Fruit fly (Drosophila melanogaster) whole organism, embryonic: ENCODE measurements around the gene MED18.
A peak's percentile ranks its signal among the peaks of the same experiment; 100 is the strongest.

Experiments used
- Bdp1 ChIP-seq: fragments of 200-800 bp; sonication (Bioruptor generic); optimal IDR thresholded peaks from 3 replicates; lab custom pipeline; 2016; ENCODE audit warnings: missing biosample characterization, missing genetic modification characterization
- CG10321 ChIP-seq: fragments of 200-800 bp; sonication (Bioruptor generic); IDR thresholded peaks from 2 replicates; pipeline ENCODE4 v1.3.6; 2022; ENCODE audit warnings: missing biosample characterization, missing genetic modification characterization
- CG10431 ChIP-seq: fragments of 200-800 bp; sonication (Bioruptor generic); optimal IDR thresholded peaks from 3 replicates; lab custom pipeline; 2018; ENCODE audit warnings: missing biosample characterization, mild to moderate bottlenecking, missing genetic modification characterization
- CG10654 ChIP-seq: fragments of 200-800 bp; sonication (Bioruptor generic); optimal IDR thresholded peaks from 2 replicates; lab custom pipeline; 2016; ENCODE audit warnings: missing biosample characterization, missing genetic modification characterization
- CG10979 ChIP-seq: fragments of 200-800 bp; sonication (Bioruptor generic); optimal IDR thresholded peaks from 2 replicates; lab custom pipeline; 2018; ENCODE audit warnings: missing biosample characterization, mild to moderate bottlenecking, missing genetic modification characterization, moderate library complexity
- CG11398 ChIP-seq: fragments of 200-800 bp; sonication (Bioruptor generic); optimal IDR thresholded peaks from 2 replicates; lab custom pipeline; 2016; ENCODE audit warnings: missing biosample characterization, missing genetic modification characterization
- CG11456 ChIP-seq: fragments of 200-800 bp; sonication (Bioruptor generic); IDR thresholded peaks from 3 replicates; pipeline ENCODE4 v1.3.6; 2022; ENCODE audit warnings: missing biosample characterization, missing genetic modification characterization
- CG14050 ChIP-seq: fragments of 200-800 bp; sonication (Bioruptor generic); IDR thresholded peaks from 3 replicates; pipeline ENCODE4 v1.3.6; 2022; ENCODE audit warnings: missing biosample characterization, missing genetic modification characterization
- CG15601 ChIP-seq: fragments of 200-800 bp; sonication (Bioruptor generic); optimal IDR thresholded peaks from 3 replicates; lab custom pipeline; 2019; ENCODE audit warnings: missing biosample characterization, mild to moderate bottlenecking, missing genetic modification characterization, moderate library complexity
- CG17802 ChIP-seq: fragments of 200-800 bp; sonication (Bioruptor generic); optimal IDR thresholded peaks from 2 replicates; lab custom pipeline; 2018; ENCODE audit warnings: missing biosample characterization, mild to moderate bottlenecking, missing genetic modification characterization, moderate library complexity
- CG17829 ChIP-seq: fragments of 200-800 bp; optimal IDR thresholded peaks from 2 replicates; lab custom pipeline; 2019; ENCODE audit warnings: missing biosample characterization, mild to moderate bottlenecking, missing genetic modification characterization, moderate library complexity
- CG32767 ChIP-seq: fragments of 200-800 bp; sonication (Bioruptor generic); IDR thresholded peaks from 2 replicates; pipeline ENCODE4 v1.3.6; 2022; ENCODE audit warnings: missing biosample characterization, missing genetic modification characterization
- CG34422 ChIP-seq: fragments of 200-800 bp; sonication (Bioruptor generic); IDR thresholded peaks from 3 replicates; pipeline ENCODE4 v1.3.6; 2022; ENCODE audit warnings: missing biosample characterization, missing genetic modification characterization
- CG4854 ChIP-seq: fragments of 200-800 bp; sonication (Bioruptor generic); optimal IDR thresholded peaks from 2 replicates; lab custom pipeline; 2016; ENCODE audit warnings: missing biosample characterization, missing genetic modification characterization, inconsistent platforms
- CG6683 ChIP-seq: fragments of 200-800 bp; sonication (Bioruptor generic); optimal IDR thresholded peaks from 2 replicates; lab custom pipeline; 2017; ENCODE audit warnings: missing biosample characterization, mild to moderate bottlenecking, missing genetic modification characterization, missing genetic modification reagents
- CG6765 ChIP-seq: fragments of 200-800 bp; sonication (Bioruptor generic); optimal IDR thresholded peaks from 3 replicates; lab custom pipeline; 2017; ENCODE audit warnings: missing biosample characterization, mild to moderate bottlenecking, missing genetic modification characterization
- CG8478 ChIP-seq: fragments of >200 bp; optimal IDR thresholded peaks from 2 replicates; lab custom pipeline; 2018
- CG9932 ChIP-seq: fragments of 200-800 bp; sonication (Bioruptor generic); IDR thresholded peaks from 2 replicates; pipeline ENCODE4 v1.3.6; 2022; ENCODE audit warnings: missing biosample characterization, missing genetic modification characterization
- Chrac-16 ChIP-seq: fragments of 200-800 bp; sonication (Bioruptor generic); optimal IDR thresholded peaks from 3 replicates; lab custom pipeline; 2016; ENCODE audit warnings: missing biosample characterization, missing genetic modification characterization
- CoRest ChIP-seq: fragments of 200-800 bp; sonication (Bioruptor generic); optimal IDR thresholded peaks from 3 replicates; lab custom pipeline; 2018; ENCODE audit warnings: missing biosample characterization, mild to moderate bottlenecking, missing genetic modification characterization, moderate library complexity
- Dbx ChIP-seq: fragments of 200-800 bp; sonication (Bioruptor generic); IDR thresholded peaks from 3 replicates; pipeline ENCODE4 v1.3.6; 2022; ENCODE audit warnings: missing biosample characterization, missing genetic modification characterization
- Dref ChIP-seq: fragments of 200-800 bp; sonication (Bioruptor generic); IDR thresholded peaks from 2 replicates; pipeline ENCODE4 v1.3.6; 2022; ENCODE audit warnings: missing biosample characterization, missing genetic modification characterization
- HmgZ ChIP-seq: fragments of 200-800 bp; sonication (Bioruptor generic); optimal IDR thresholded peaks from 2 replicates; lab custom pipeline; 2018; ENCODE audit warnings: missing biosample characterization, mild to moderate bottlenecking, missing genetic modification characterization
- Spps ChIP-seq: fragments of 200-800 bp; sonication (Bioruptor generic); optimal IDR thresholded peaks from 2 replicates; lab custom pipeline; 2018; ENCODE audit warnings: missing biosample characterization, mild to moderate bottlenecking, missing genetic modification characterization
- ab ChIP-seq: fragments of 200-800 bp; sonication (Bioruptor generic); optimal IDR thresholded peaks from 2 replicates; lab custom pipeline; 2016; ENCODE audit warnings: missing biosample characterization, missing genetic modification characterization
- amos ChIP-seq: fragments of 200-800 bp; sonication (Bioruptor generic); IDR thresholded peaks from 2 replicates; pipeline ENCODE4 v1.3.6; 2022; ENCODE audit warnings: missing biosample characterization, missing genetic modification characterization; ENCODE audit not compliant: partially characterized antibody
- ara ChIP-seq: fragments of 200-800 bp; sonication (Bioruptor generic); IDR thresholded peaks from 2 replicates; pipeline ENCODE4 v1.3.6; 2022; ENCODE audit warnings: missing biosample characterization, missing genetic modification characterization
- cas ChIP-seq: fragments of 200-800 bp; sonication (Bioruptor generic); IDR thresholded peaks from 2 replicates; pipeline ENCODE4 v1.3.6; 2022; ENCODE audit warnings: missing biosample characterization, missing genetic modification characterization
- cato ChIP-seq: fragments of 200-800 bp; sonication (Bioruptor generic); optimal IDR thresholded peaks from 2 replicates; lab custom pipeline; 2016; ENCODE audit warnings: missing biosample characterization, missing genetic modification characterization, borderline replicate concordance
- dimm ChIP-seq: fragments of 200-800 bp; sonication (Bioruptor generic); IDR thresholded peaks from 2 replicates; pipeline ENCODE4 v1.3.6; 2022; ENCODE audit warnings: missing biosample characterization, missing genetic modification characterization
- eve ChIP-seq, 2 experiments: fragments of >200 bp; optimal IDR thresholded peaks; 2 replicates each; lab custom pipeline; 2017; ENCODE audit warnings: missing biosample characterization in 2 of 2, missing genetic modification characterization in 2 of 2
- fd96Cb ChIP-seq: fragments of 200-800 bp; sonication (Bioruptor generic); optimal IDR thresholded peaks from 2 replicates; lab custom pipeline; 2018; ENCODE audit warnings: missing biosample characterization, mild to moderate bottlenecking, missing genetic modification characterization, moderate library complexity
- gro ChIP-seq: fragments of 200-800 bp; sonication (Bioruptor generic); optimal IDR thresholded peaks from 2 replicates; lab custom pipeline; 2016; ENCODE audit warnings: missing biosample characterization, missing genetic modification characterization
- gt ChIP-seq: fragments of 200-800 bp; sonication (Bioruptor generic); IDR thresholded peaks from 2 replicates; pipeline ENCODE4 v1.3.6; 2022; ENCODE audit warnings: missing biosample characterization, missing genetic modification characterization
- hbn ChIP-seq: fragments of 200-800 bp; sonication (Bioruptor generic); IDR thresholded peaks from 2 replicates; pipeline ENCODE4 v1.3.6; 2022; ENCODE audit warnings: missing biosample characterization, missing genetic modification characterization; ENCODE audit not compliant: partially characterized antibody
- jumu ChIP-seq: fragments of 200-800 bp; sonication (Bioruptor generic); optimal IDR thresholded peaks from 3 replicates; lab custom pipeline; 2016; ENCODE audit warnings: missing biosample characterization, missing genetic modification characterization
- lov ChIP-seq, 2 experiments: fragments of 200-800 bp in 1 of 2; fragments of >200 bp in 1 of 2; sonication (Bioruptor generic) in 1 of 2; IDR thresholded peaks in 1 of 2; optimal IDR thresholded peaks in 1 of 2; 2 replicates in 1 of 2; 3 replicates in 1 of 2; pipeline versions ENCODE4 v1.3.6 to Lab custom; 2017 to 2022; ENCODE audit warnings: missing biosample characterization in 1 of 2, missing genetic modification characterization in 1 of 2
- nau ChIP-seq: fragments of 200-800 bp; sonication (Bioruptor generic); optimal IDR thresholded peaks from 3 replicates; lab custom pipeline; 2017; ENCODE audit warnings: missing biosample characterization, mild to moderate bottlenecking, missing genetic modification characterization, missing genetic modification reagents
- nerfin-1 ChIP-seq: fragments of 200-800 bp; sonication (Bioruptor generic); optimal IDR thresholded peaks from 3 replicates; lab custom pipeline; 2019; ENCODE audit warnings: missing biosample characterization, mild to moderate bottlenecking, missing genetic modification characterization, moderate library complexity
- onecut ChIP-seq: fragments of 200-800 bp; sonication (Bioruptor generic); IDR thresholded peaks from 2 replicates; pipeline ENCODE4 v1.3.6; 2022; ENCODE audit warnings: missing biosample characterization, missing genetic modification characterization
- pho ChIP-seq: fragments of 200-800 bp; sonication (Bioruptor generic); optimal IDR thresholded peaks from 2 replicates; lab custom pipeline; 2016; ENCODE audit warnings: missing biosample characterization, missing genetic modification characterization
- ro ChIP-seq: fragments of 200-800 bp; sonication (Bioruptor generic); IDR thresholded peaks from 2 replicates; pipeline ENCODE4 v1.3.6; 2022; ENCODE audit warnings: missing biosample characterization, missing genetic modification characterization
- sima ChIP-seq: fragments of 200-800 bp; sonication (Bioruptor generic); optimal IDR thresholded peaks from 2 replicates; lab custom pipeline; 2016; ENCODE audit warnings: missing biosample characterization, missing genetic modification characterization
- ssp ChIP-seq: fragments of 200-800 bp; sonication (Bioruptor generic); IDR thresholded peaks from 2 replicates; pipeline ENCODE4 v1.3.6; 2022; ENCODE audit warnings: missing biosample characterization, missing genetic modification characterization
- tgo ChIP-seq: fragments of 200-800 bp; sonication (Bioruptor generic); IDR thresholded peaks from 3 replicates; pipeline ENCODE4 v1.3.6; 2022; ENCODE audit warnings: missing biosample characterization, missing genetic modification characterization
- tin ChIP-seq: fragments of 200-800 bp; sonication (Bioruptor generic); optimal IDR thresholded peaks from 3 replicates; lab custom pipeline; 2016; ENCODE audit warnings: missing biosample characterization, missing genetic modification characterization
- tna ChIP-seq: fragments of 200-800 bp; sonication (Bioruptor generic); IDR thresholded peaks from 2 replicates; pipeline ENCODE4 v1.3.6; 2022; ENCODE audit warnings: missing biosample characterization, missing genetic modification characterization; ENCODE audit not compliant: partially characterized antibody
- trem ChIP-seq: fragments of 200-800 bp; optimal IDR thresholded peaks from 3 replicates; lab custom pipeline; 2019; ENCODE audit warnings: missing biosample characterization, mild to moderate bottlenecking, missing genetic modification characterization, moderate library complexity
- trh ChIP-seq: fragments of 200-800 bp; sonication (Bioruptor generic); optimal IDR thresholded peaks from 2 replicates; lab custom pipeline; 2016; ENCODE audit warnings: missing biosample characterization, missing genetic modification characterization
- unc-4 ChIP-seq: fragments of 200-800 bp; sonication (Bioruptor generic); IDR thresholded peaks from 2 replicates; pipeline ENCODE4 v1.3.6; 2022; ENCODE audit warnings: missing biosample characterization, missing genetic modification characterization; ENCODE audit not compliant: partially characterized antibody
- z ChIP-seq: fragments of 200-800 bp; sonication (Bioruptor generic); IDR thresholded peaks from 3 replicates; pipeline ENCODE4 v1.3.6; 2022; ENCODE audit warnings: missing biosample characterization, missing genetic modification characterization

Gene MED18

dm6 chrX:1858867-1859266 is 6.8 kb upstream of the MED18 start, which contains the start of gene Lamtor5 (continued):
- TF ChIP-seq CG17802 (tag; lab: Kevin White, UChicago) (no peak), unc-4 (no peak), Bdp1 (GFP tag; lab: Kevin White, UChicago) (no peak), CG10654 (GFP tag; lab: Kevin White, UChicago) (no peak), z (GFP tag; lab: Robert Waterston, UW) (no peak), trem (tag; lab: Kevin White, UChicago) (peak; percentile 17), pho (peak; percentile 9), ssp (GFP tag; lab: Robert Waterston, UW) (no peak), CG6683 (GFP tag; lab: Kevin White, UChicago) (no peak), CG17829 (tag; lab: Kevin White, UChicago) (peak; percentile 56), CG10979 (tag; lab: Kevin White, UChicago) (peak; percentile 30), ab (GFP tag; lab: Kevin White, UChicago) (no peak), ro (GFP tag; lab: Robert Waterston, UW) (no peak), tgo (peak; percentile 33; the same call in 1 of the 3 replicates), Spps (tag; lab: Kevin White, UChicago) (no peak), Dbx (GFP tag; lab: Robert Waterston, UW) (0 out of 3 replicates have a peak, but pooled peaks have one; percentile 34), Dref (GFP tag; lab: Robert Waterston, UW) (no peak), CG8478 (lab: Kevin White, UChicago) (no peak), nau (GFP tag; lab: Kevin White, UChicago) (no peak), CG11398 (GFP tag; lab: Kevin White, UChicago) (no peak), Chrac-16 (peak; percentile 25), CG11456 (0 out of 3 replicates have a peak, but pooled peaks have one; percentile 33), cato (GFP tag; lab: Kevin White, UChicago) (no peak), CG15601 (no peak), CG14050 (GFP tag; lab: Robert Waterston, UW) (no peak), ara (no peak), fd96Cb (peak; percentile 8), CG10431 (GFP tag; lab: Kevin White, UChicago) (no peak), gro (peak; percentile 23), cas (GFP tag; lab: Robert Waterston, UW) (peak; percentile 7; the same call in 1 of the 2 replicates), sima (GFP tag; lab: Kevin White, UChicago) (no peak), dimm (GFP tag; lab: Robert Waterston, UW) (no peak), CG10321 (GFP tag; lab: Robert Waterston, UW) (0 out of 2 replicates have a peak, but pooled peaks have one; percentile 16), hbn (GFP tag; lab: Robert Waterston, UW) (no peak), gt (GFP tag; lab: Robert Waterston, UW) (no peak), trh (no peak), jumu (GFP tag; lab: Kevin White, UChicago) (peak; percentile 29), CG32767 (GFP tag; lab: Robert Waterston, UW) (no peak), lov (optimal IDR thresholded peaks at IDR 0.05; lab: Kevin White, UChicago) (no peak), lov (GFP tag; IDR thresholded peaks at IDR 0.05; lab: Robert Waterston, UW) (no peak), HmgZ (tag; lab: Kevin White, UChicago) (peak; percentile 6), CoRest (peak; percentile 31), nerfin-1 (tag; lab: Kevin White, UChicago) (peak; percentile 30), eve (GFP tag; optimal IDR thresholded peaks at IDR 0.05; lab: Kevin White, UChicago) (no peak), CG4854 (GFP tag; lab: Kevin White, UChicago) (peak; percentile 2), amos (GFP tag; lab: Robert Waterston, UW) (peak; percentile 47; the same call in 1 of the 2 replicates), tin (GFP tag; lab: Kevin White, UChicago) (no peak), onecut (peak; percentile 18; the same call in 1 of the 2 replicates), tna (no peak), CG9932 (GFP tag; lab: Robert Waterston, UW) (peak; percentile 76), CG34422 (GFP tag; lab: Robert Waterston, UW) (peak; percentile 59; the same call in 1 of the 3 replicates), CG6765 (GFP tag; lab: Kevin White, UChicago) (no peak)
